Fruit fly (Drosophila melanogaster): ENCODE results near the gene CG5676.
A peak's percentile ranks its signal among the peaks of the same experiment; 100 is the strongest.

The CG5676 gene

dm6 chr2L:10294798-10295669, 39.3 kb upstream of the CG5676 start, which contains the start of gene Hand:
Hand (minus strand) TSS chr2L:10295385.
- TF ChIP-seq CG12768 (GFP tag; optimal IDR thresholded peaks at IDR 0.05) (no peak), CG14711 (tag; optimal IDR thresholded peaks at IDR 0.05) (no peak), pad (GFP tag; optimal IDR thresholded peaks at IDR 0.05) (no peak), kay (GFP tag; ENCODE audit: borderline replicate concordance) (peak; percentile 93), CG5204 (GFP tag; optimal IDR thresholded peaks at IDR 0.05) (no peak)

dm6 chr2L:10292066-10292560, 36.4 kb upstream of the CG5676 start, which contains the start of gene Ufd4:
Ufd4 (minus strand) TSS chr2L:10292365.
- no peak for TF ChIP-seq pad (GFP tag; optimal IDR thresholded peaks at IDR 0.05)
- TF ChIP-seq CG11617 (GFP tag; optimal IDR thresholded peaks at IDR 0.05): peak; percentile 53
- TF ChIP-seq kay (GFP tag; ENCODE audit: borderline replicate concordance): no peak
- peak; percentile 61 for TF ChIP-seq CG7045 (GFP tag; optimal IDR thresholded peaks at IDR 0.05)
- TF ChIP-seq cic (GFP tag; optimal IDR thresholded peaks at IDR 0.05): peak; percentile 14
- peak; percentile 55 for TF ChIP-seq CG7101 (tag; optimal IDR thresholded peaks at IDR 0.05)
- no peak for TF ChIP-seq Crg-1 (GFP tag; optimal IDR thresholded peaks at IDR 0.05)
- peak; percentile 14 for TF ChIP-seq CG1620 (GFP tag; optimal IDR thresholded peaks at IDR 0.05)
- peak; percentile 62 for TF ChIP-seq CG33017 (tag; optimal IDR thresholded peaks at IDR 0.05)
- peak; percentile 68 for TF ChIP-seq bab1 (GFP tag; optimal IDR thresholded peaks at IDR 0.05)
- TF ChIP-seq cnc (optimal IDR thresholded peaks at IDR 0.05): no peak
- TF ChIP-seq Clk (GFP tag; optimal IDR thresholded peaks at IDR 0.05): no peak
- TF ChIP-seq CG12768 (GFP tag; optimal IDR thresholded peaks at IDR 0.05): peak; percentile 30
- peak; percentile 1 for TF ChIP-seq tj (GFP tag; optimal IDR thresholded peaks at IDR 0.05)
- peak; percentile 56 for TF ChIP-seq Mnt (GFP tag; optimal IDR thresholded peaks at IDR 0.05)
- peak; percentile 58 for TF ChIP-seq CG14711 (tag; optimal IDR thresholded peaks at IDR 0.05)

dm6 chr2L:10291276-10291675, 35.6 kb upstream of the CG5676 start:
- TF ChIP-seq CG7045 (GFP tag; optimal IDR thresholded peaks at IDR 0.05): no peak
- TF ChIP-seq cic (GFP tag; optimal IDR thresholded peaks at IDR 0.05): no peak
- TF ChIP-seq kay (GFP tag; ENCODE audit: borderline replicate concordance): peak; percentile 61

- TF ChIP-seq CG1620 (GFP tag; optimal IDR thresholded peaks at IDR 0.05) (no peak), kay (GFP tag; ENCODE audit: borderline replicate concordance) (no peak)
These were observed 25.1 kb upstream of the CG5676 start, which contains the start of gene CG34043 for dm6 chr2L:10280772-10281171. CG34043 (minus strand) TSS chr2L:10280872.

dm6 chr2L:10278658-10279057, 23.0 kb upstream of the CG5676 start, which contains the start of gene Utx:
Utx (minus strand) TSS chr2L:10278811.
- TF ChIP-seq CG1620 (GFP tag; optimal IDR thresholded peaks at IDR 0.05) (peak; percentile 24), CG14711 (tag; optimal IDR thresholded peaks at IDR 0.05) (no peak), Mnt (GFP tag; optimal IDR thresholded peaks at IDR 0.05) (peak; percentile 5)

- TF ChIP-seq kay (GFP tag; ENCODE audit: borderline replicate concordance) (peak; percentile 71), bab1 (GFP tag; optimal IDR thresholded peaks at IDR 0.05) (peak; percentile 34), CG7045 (GFP tag; optimal IDR thresholded peaks at IDR 0.05) (no peak), CG7101 (tag; optimal IDR thresholded peaks at IDR 0.05) (peak; percentile 3), CG1620 (GFP tag; optimal IDR thresholded peaks at IDR 0.05) (peak; percentile 41), Crg-1 (GFP tag; optimal IDR thresholded peaks at IDR 0.05) (no peak)
These were observed 21.7 kb upstream of the CG5676 start for dm6 chr2L:10277362-10277761.

dm6 chr2L:10276846-10277245, 21.2 kb upstream of the CG5676 start:
- TF ChIP-seq kay (GFP tag; ENCODE audit: borderline replicate concordance): peak; percentile 70
- TF ChIP-seq toe (GFP tag; optimal IDR thresholded peaks at IDR 0.05): no peak
- TF ChIP-seq Crg-1 (GFP tag; optimal IDR thresholded peaks at IDR 0.05): no peak
- TF ChIP-seq CG7101 (tag; optimal IDR thresholded peaks at IDR 0.05): no peak
- peak; percentile 51 for TF ChIP-seq Mnt (GFP tag; optimal IDR thresholded peaks at IDR 0.05)
- peak; percentile 30 for TF ChIP-seq CG11617 (GFP tag; optimal IDR thresholded peaks at IDR 0.05)
- peak; percentile 21 for TF ChIP-seq tj (GFP tag; optimal IDR thresholded peaks at IDR 0.05)
- peak; percentile 32 for TF ChIP-seq CG12768 (GFP tag; optimal IDR thresholded peaks at IDR 0.05)

dm6 chr2L:10276436-10276835, 20.7 kb upstream of the CG5676 start:
- TF ChIP-seq Crg-1 (GFP tag; optimal IDR thresholded peaks at IDR 0.05): no peak
- TF ChIP-seq bab1 (GFP tag; optimal IDR thresholded peaks at IDR 0.05): peak; percentile 63
- TF ChIP-seq CG7101 (tag; optimal IDR thresholded peaks at IDR 0.05): peak; percentile 15
- no peak for TF ChIP-seq cic (GFP tag; optimal IDR thresholded peaks at IDR 0.05)
- TF ChIP-seq kay (GFP tag; ENCODE audit: borderline replicate concordance): peak; percentile 45
- no peak for TF ChIP-seq Hr96 (GFP tag; optimal IDR thresholded peaks at IDR 0.05)
- TF ChIP-seq tj (GFP tag; optimal IDR thresholded peaks at IDR 0.05): peak; percentile 25
- TF ChIP-seq pad (GFP tag; optimal IDR thresholded peaks at IDR 0.05): no peak
- peak; percentile 29 for TF ChIP-seq CG12768 (GFP tag; optimal IDR thresholded peaks at IDR 0.05)
- peak; percentile 68 for TF ChIP-seq CG7045 (GFP tag; optimal IDR thresholded peaks at IDR 0.05)
- no peak for TF ChIP-seq Mnt (GFP tag; optimal IDR thresholded peaks at IDR 0.05)
- TF ChIP-seq CG14711 (tag; optimal IDR thresholded peaks at IDR 0.05): peak; percentile 64
- no peak for TF ChIP-seq Clk (GFP tag; optimal IDR thresholded peaks at IDR 0.05)
- no peak for TF ChIP-seq ovo (GFP tag; optimal IDR thresholded peaks at IDR 0.05)
- TF ChIP-seq CG33017 (tag; optimal IDR thresholded peaks at IDR 0.05): no peak
- no peak for TF ChIP-seq CG1620 (GFP tag; optimal IDR thresholded peaks at IDR 0.05)
- TF ChIP-seq CG11617 (GFP tag; optimal IDR thresholded peaks at IDR 0.05): peak; percentile 50
